Fruit fly (Drosophila melanogaster): ENCODE results near the gene CG4461.

The CG4461 gene

DNA sequence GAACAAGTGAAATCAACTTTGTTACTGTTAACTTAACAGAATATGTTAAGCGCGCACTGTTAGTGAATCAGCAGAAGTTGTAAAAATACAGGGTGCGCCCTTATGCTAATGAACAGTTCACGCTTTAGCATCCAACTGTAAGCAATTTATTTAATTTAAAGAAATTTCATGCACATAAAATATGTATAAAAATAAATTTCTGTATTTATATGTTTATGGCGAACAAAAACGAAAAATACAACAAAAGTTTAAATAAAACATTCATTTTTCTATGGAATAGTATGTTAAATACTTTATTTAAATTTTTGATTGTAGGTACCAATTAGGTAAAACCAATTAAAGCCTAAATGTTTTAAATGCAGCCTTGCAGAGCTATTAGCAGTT, 49.3 kb downstream of the CG4461 start:
- TF ChIP-seq D1 (tag; optimal IDR thresholded peaks at IDR 0.05) (peak; percentile 4), Pif1A (GFP tag; optimal IDR thresholded peaks at IDR 0.05) (peak; percentile 35), CG12605 (GFP tag; IDR thresholded peaks at IDR 0.05) (0 out of 2 replicates have a peak, but pooled peaks have one; percentile 29), CG9948 (tag; optimal IDR thresholded peaks at IDR 0.05) (peak; percentile 12), CG32121 (GFP tag; IDR thresholded peaks at IDR 0.05) (0 out of 2 replicates have a peak, but pooled peaks have one; percentile 26), CG8159 (tag; optimal IDR thresholded peaks at IDR 0.05) (peak; percentile 9), CG4496 (GFP tag; IDR thresholded peaks at IDR 0.05) (peak; percentile 43; the same call in 1 of the 3 replicates), Ets98B (GFP tag; IDR thresholded peaks at IDR 0.05) (peak; percentile 57; the same call in 1 of the 2 replicates), EcR (GFP tag; optimal IDR thresholded peaks at IDR 0.05) (no peak), Pif1B (GFP tag; optimal IDR thresholded peaks at IDR 0.05) (no peak), CG15710 (tag; optimal IDR thresholded peaks at IDR 0.05) (peak; percentile 9), CG10348 (GFP tag; IDR thresholded peaks at IDR 0.05) (no peak), rn (GFP tag; IDR thresholded peaks at IDR 0.05) (no peak), CG14655 (GFP tag; optimal IDR thresholded peaks at IDR 0.05) (peak; percentile 42), CG17806 (tag; optimal IDR thresholded peaks at IDR 0.05) (peak; percentile 58), Snoo (tag; optimal IDR thresholded peaks at IDR 0.05) (peak; percentile 24), gl (tag; optimal IDR thresholded peaks at IDR 0.05) (no peak), CG13204 (GFP tag; optimal IDR thresholded peaks at IDR 0.05) (no peak), CG8301 (tag; optimal IDR thresholded peaks at IDR 0.05) (peak; percentile 49)

DNA sequence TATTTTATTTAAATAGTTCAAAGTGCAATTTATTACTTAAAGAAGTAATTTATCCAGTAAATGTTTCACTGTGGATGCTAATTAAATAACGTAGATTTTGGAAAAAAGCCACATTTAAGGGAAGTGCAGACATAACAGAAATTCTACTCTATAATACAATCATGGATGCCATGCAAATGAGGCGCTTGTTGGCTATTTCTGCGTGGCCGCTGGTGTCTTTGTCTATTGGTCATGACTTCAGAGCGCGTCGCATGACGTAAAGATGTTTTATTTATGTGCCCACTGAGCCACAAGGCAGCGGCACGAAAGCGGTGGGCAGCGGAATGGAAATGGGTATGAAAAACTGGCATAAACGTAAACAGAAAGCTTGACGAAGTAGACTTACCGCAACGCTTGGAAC, 50.6 kb downstream of the CG4461 start:
- TF ChIP-seq rn (GFP tag; IDR thresholded peaks at IDR 0.05) (no peak), CG13204 (GFP tag; optimal IDR thresholded peaks at IDR 0.05) (no peak), CG14655 (GFP tag; optimal IDR thresholded peaks at IDR 0.05) (peak; percentile 34), CG8301 (tag; optimal IDR thresholded peaks at IDR 0.05) (peak; percentile 32), CG8159 (tag; optimal IDR thresholded peaks at IDR 0.05) (no peak), CG12605 (GFP tag; IDR thresholded peaks at IDR 0.05) (no peak), CG32121 (GFP tag; IDR thresholded peaks at IDR 0.05) (peak; percentile 51; the same call in 1 of the 2 replicates), Pif1A (GFP tag; optimal IDR thresholded peaks at IDR 0.05) (no peak), CG4496 (GFP tag; IDR thresholded peaks at IDR 0.05) (peak; percentile 50; the same call in 1 of the 3 replicates), CG10348 (GFP tag; IDR thresholded peaks at IDR 0.05) (no peak), CG15710 (tag; optimal IDR thresholded peaks at IDR 0.05) (no peak), CG34367 (tag; optimal IDR thresholded peaks at IDR 0.05) (no peak), Pif1B (GFP tag; optimal IDR thresholded peaks at IDR 0.05) (no peak), Ets98B (GFP tag; IDR thresholded peaks at IDR 0.05) (peak; percentile 63), Snoo (tag; optimal IDR thresholded peaks at IDR 0.05) (no peak), fd96Ca (GFP tag; IDR thresholded peaks at IDR 0.05) (no peak)
